Fruit fly (Drosophila melanogaster) whole organism, embryonic: Measurements from ENCODE around the gene plx.

Experiments used
- Aef1 ChIP-seq: fragments of 200-800 bp; sonication (Bioruptor generic); IDR thresholded peaks from 3 replicates; pipeline ENCODE4 v1.3.6; 2022; ENCODE audit warnings: missing biosample characterization, missing genetic modification characterization
- B-H1 ChIP-seq: fragments of 200-800 bp; sonication (Bioruptor generic); IDR thresholded peaks from 3 replicates; pipeline ENCODE4 v1.3.6; 2022; ENCODE audit warnings: missing biosample characterization, missing genetic modification characterization
- BEAF-32 ChIP-seq: fragments of 200-800 bp; sonication (Bioruptor generic); optimal IDR thresholded peaks from 3 replicates; lab custom pipeline; 2017; ENCODE audit warnings: missing biosample characterization, missing genetic modification characterization, mild to moderate bottlenecking, moderate library complexity, missing genetic modification reagents
- Bgb ChIP-seq: fragments of 200-800 bp; sonication (Bioruptor generic); IDR thresholded peaks from 2 replicates; pipeline ENCODE4 v1.3.6; 2022; ENCODE audit warnings: missing biosample characterization, missing genetic modification characterization; ENCODE audit not compliant: partially characterized antibody
- Bteb2 ChIP-seq: fragments of 200-800 bp; sonication (Bioruptor generic); optimal IDR thresholded peaks from 2 replicates; lab custom pipeline; 2016; ENCODE audit warnings: missing biosample characterization, missing genetic modification characterization
- CG10209 ChIP-seq: fragments of 200-800 bp; sonication (Bioruptor generic); optimal IDR thresholded peaks from 3 replicates; lab custom pipeline; 2017; ENCODE audit warnings: missing biosample characterization, mild to moderate bottlenecking, missing genetic modification characterization, missing genetic modification reagents
- CG10366 ChIP-seq: fragments of 200-800 bp; sonication (Bioruptor generic); IDR thresholded peaks from 2 replicates; pipeline ENCODE4 v1.3.6; 2022; ENCODE audit warnings: missing biosample characterization, missing genetic modification characterization
- CG12155 ChIP-seq: fragments of 200-800 bp; sonication (Bioruptor generic); optimal IDR thresholded peaks from 3 replicates; lab custom pipeline; 2016; ENCODE audit warnings: missing biosample characterization, missing genetic modification characterization
- CG13624 ChIP-seq: fragments of 200-800 bp; sonication (Bioruptor generic); optimal IDR thresholded peaks from 2 replicates; lab custom pipeline; 2016; ENCODE audit warnings: missing biosample characterization, missing genetic modification characterization
- CG13775 ChIP-seq: fragments of 200-800 bp; sonication (Bioruptor generic); optimal IDR thresholded peaks from 3 replicates; lab custom pipeline; 2017; ENCODE audit warnings: missing biosample characterization, mild to moderate bottlenecking, missing genetic modification characterization
- CG15269 ChIP-seq: fragments of 200-800 bp; sonication (Bioruptor generic); optimal IDR thresholded peaks from 2 replicates; lab custom pipeline; 2018; ENCODE audit warnings: missing biosample characterization, mild to moderate bottlenecking, missing genetic modification characterization, moderate library complexity
- CG16813 ChIP-seq: fragments of 200-800 bp; sonication (Bioruptor generic); IDR thresholded peaks from 3 replicates; pipeline ENCODE4 v1.3.6; 2022; ENCODE audit warnings: missing biosample characterization, missing genetic modification characterization; ENCODE audit not compliant: partially characterized antibody
- CG1792 ChIP-seq: fragments of 200-800 bp; sonication (Bioruptor generic); optimal IDR thresholded peaks from 2 replicates; lab custom pipeline; 2016; ENCODE audit warnings: missing biosample characterization, missing genetic modification characterization
- CG18011 ChIP-seq: fragments of 200-800 bp; sonication (Bioruptor generic); optimal IDR thresholded peaks from 2 replicates; lab custom pipeline; 2017; ENCODE audit warnings: missing biosample characterization, missing genetic modification characterization, mild to moderate bottlenecking, moderate library complexity, missing genotype
- CG18476 ChIP-seq: fragments of 200-800 bp; sonication (Bioruptor generic); optimal IDR thresholded peaks from 2 replicates; lab custom pipeline; 2016; ENCODE audit warnings: missing biosample characterization, mild to moderate bottlenecking, missing genetic modification characterization
- CG2129 ChIP-seq: fragments of 200-800 bp; sonication (Bioruptor generic); IDR thresholded peaks from 2 replicates; pipeline ENCODE4 v1.3.6; 2022; ENCODE audit warnings: missing biosample characterization, missing genetic modification characterization; ENCODE audit not compliant: partially characterized antibody
- CG30020 ChIP-seq: fragments of 200-800 bp; optimal IDR thresholded peaks from 2 replicates; lab custom pipeline; 2019; ENCODE audit warnings: missing biosample characterization, mild to moderate bottlenecking, missing genetic modification characterization, moderate library complexity
- CG4617 ChIP-seq: fragments of 200-800 bp; sonication (Bioruptor generic); optimal IDR thresholded peaks from 3 replicates; lab custom pipeline; 2016; ENCODE audit warnings: missing biosample characterization, missing genetic modification characterization, borderline replicate concordance
- CG4820 ChIP-seq: fragments of 200-800 bp; sonication (Bioruptor generic); optimal IDR thresholded peaks from 3 replicates; lab custom pipeline; 2016; ENCODE audit warnings: missing biosample characterization, missing genetic modification characterization
- CG6654 ChIP-seq: fragments of 200-800 bp; sonication (Bioruptor generic); optimal IDR thresholded peaks from 2 replicates; lab custom pipeline; 2017; ENCODE audit warnings: missing biosample characterization, mild to moderate bottlenecking, missing genetic modification characterization
- CG7357 ChIP-seq: fragments of 200-800 bp; sonication (Bioruptor generic); IDR thresholded peaks from 3 replicates; pipeline ENCODE4 v1.3.6; 2022; ENCODE audit warnings: missing biosample characterization, missing genetic modification characterization
- CG7372 ChIP-seq: fragments of 200-800 bp; sonication (Bioruptor generic); IDR thresholded peaks from 2 replicates; pipeline ENCODE4 v1.3.6; 2022; ENCODE audit warnings: missing biosample characterization, missing genetic modification characterization
- CG7745 ChIP-seq: fragments of 200-800 bp; sonication (Bioruptor generic); optimal IDR thresholded peaks from 2 replicates; lab custom pipeline; 2018; ENCODE audit warnings: missing biosample characterization, mild to moderate bottlenecking, missing genetic modification characterization, moderate library complexity
- CG7963 ChIP-seq: fragments of 200-800 bp; sonication (Bioruptor generic); IDR thresholded peaks from 3 replicates; pipeline ENCODE4 v1.3.6; 2022; ENCODE audit warnings: missing biosample characterization, missing genetic modification characterization; ENCODE audit not compliant: partially characterized antibody
- CG8281 ChIP-seq: fragments of 200-800 bp; sonication (Bioruptor generic); optimal IDR thresholded peaks from 2 replicates; lab custom pipeline; 2018; ENCODE audit warnings: missing biosample characterization, mild to moderate bottlenecking, missing genetic modification characterization, moderate library complexity
- CG8359 ChIP-seq: fragments of 200-800 bp; sonication (Bioruptor generic); optimal IDR thresholded peaks from 2 replicates; lab custom pipeline; 2017; ENCODE audit warnings: missing biosample characterization, mild to moderate bottlenecking, missing genetic modification characterization, borderline replicate concordance
- CrebB ChIP-seq: fragments of 200-800 bp; sonication (Bioruptor generic); optimal IDR thresholded peaks from 3 replicates; lab custom pipeline; 2018; ENCODE audit warnings: missing biosample characterization, mild to moderate bottlenecking, missing genetic modification characterization
- Dbx ChIP-seq: fragments of 200-800 bp; sonication (Bioruptor generic); IDR thresholded peaks from 3 replicates; pipeline ENCODE4 v1.3.6; 2022; ENCODE audit warnings: missing biosample characterization, missing genetic modification characterization
- Ets65A ChIP-seq: fragments of 200-800 bp; sonication (Bioruptor generic); peaks from one replicate; lab custom pipeline; 2016; ENCODE audit warnings: missing biosample characterization, missing genetic modification characterization
- Hey ChIP-seq: fragments of 200-800 bp; sonication (Bioruptor generic); optimal IDR thresholded peaks from 3 replicates; lab custom pipeline; 2018; ENCODE audit warnings: missing biosample characterization, mild to moderate bottlenecking, missing genetic modification characterization
- HmgD ChIP-seq: fragments of 200-800 bp; sonication (Bioruptor generic); optimal IDR thresholded peaks from 3 replicates; lab custom pipeline; 2016; ENCODE audit warnings: missing biosample characterization, missing genetic modification characterization
- Lpt ChIP-seq: fragments of >200 bp; optimal IDR thresholded peaks from 2 replicates; lab custom pipeline; 2018; ENCODE audit warnings: missing biosample characterization, missing genetic modification characterization
- Mrtf ChIP-seq: fragments of 200-800 bp; sonication (Bioruptor generic); IDR thresholded peaks from 3 replicates; pipeline ENCODE4 v1.3.6; 2022; ENCODE audit warnings: missing biosample characterization, missing genetic modification characterization
- Nf-YA ChIP-seq: fragments of 200-800 bp; sonication (Bioruptor generic); IDR thresholded peaks from 2 replicates; pipeline ENCODE4 v1.3.6; 2022; ENCODE audit warnings: missing biosample characterization, missing genetic modification characterization
- Ptx1 ChIP-seq: fragments of 200-800 bp; sonication (Bioruptor generic); IDR thresholded peaks from 2 replicates; pipeline ENCODE4 v1.3.6; 2022; ENCODE audit warnings: missing biosample characterization, missing genetic modification characterization
- Sox102F ChIP-seq: fragments of 200-800 bp; sonication (Bioruptor generic); optimal IDR thresholded peaks from 2 replicates; lab custom pipeline; 2018; ENCODE audit warnings: missing biosample characterization, mild to moderate bottlenecking, missing genetic modification characterization, moderate library complexity
- Stat92E ChIP-seq, 3 experiments: fragments of >200 bp in 2 of 3; fragments of 200-800 bp in 1 of 3; sonication (Bioruptor generic) in 1 of 3; optimal IDR thresholded peaks; 2 replicates each; lab custom pipeline; 2017 to 2019; ENCODE audit warnings: missing biosample characterization in 3 of 3, missing genetic modification characterization in 3 of 3, mild to moderate bottlenecking in 1 of 3, moderate library complexity in 1 of 3
- bowl ChIP-seq: fragments of 200-800 bp; sonication (Bioruptor generic); IDR thresholded peaks from 2 replicates; pipeline ENCODE4 v1.3.6; 2022; ENCODE audit warnings: missing biosample characterization, missing genetic modification characterization
- dimm ChIP-seq: fragments of 200-800 bp; sonication (Bioruptor generic); IDR thresholded peaks from 2 replicates; pipeline ENCODE4 v1.3.6; 2022; ENCODE audit warnings: missing biosample characterization, missing genetic modification characterization
- her ChIP-seq: fragments of 200-800 bp; sonication (Bioruptor generic); optimal IDR thresholded peaks from 2 replicates; lab custom pipeline; 2016; ENCODE audit warnings: missing biosample characterization, missing genetic modification characterization
- jigr1 ChIP-seq: fragments of 200-800 bp; sonication (Bioruptor generic); IDR thresholded peaks from 3 replicates; pipeline ENCODE4 v1.3.6; 2022; ENCODE audit warnings: missing biosample characterization, missing genetic modification characterization
- nau ChIP-seq: fragments of 200-800 bp; sonication (Bioruptor generic); optimal IDR thresholded peaks from 3 replicates; lab custom pipeline; 2017; ENCODE audit warnings: missing biosample characterization, mild to moderate bottlenecking, missing genetic modification characterization, missing genetic modification reagents
- pzg ChIP-seq: fragments of 200-800 bp; sonication (Bioruptor generic); optimal IDR thresholded peaks from 3 replicates; lab custom pipeline; 2018; ENCODE audit warnings: missing biosample characterization, mild to moderate bottlenecking, missing genetic modification characterization, moderate library complexity
- sd ChIP-seq: fragments of 200-800 bp; sonication (Bioruptor generic); optimal IDR thresholded peaks from 3 replicates; lab custom pipeline; 2018; ENCODE audit warnings: missing biosample characterization, mild to moderate bottlenecking, missing genetic modification characterization, moderate library complexity
- tup ChIP-seq: fragments of 200-800 bp; sonication (Bioruptor generic); optimal IDR thresholded peaks from 2 replicates; lab custom pipeline; 2016; ENCODE audit warnings: missing biosample characterization, mild to moderate bottlenecking, missing genetic modification characterization, moderate library complexity
- wek ChIP-seq: fragments of 200-800 bp; sonication (Bioruptor generic); optimal IDR thresholded peaks from 3 replicates; lab custom pipeline; 2018; ENCODE audit warnings: missing biosample characterization, mild to moderate bottlenecking, missing genetic modification characterization, moderate library complexity
- zen ChIP-seq: fragments of 200-800 bp; sonication (Bioruptor generic); optimal IDR thresholded peaks from 3 replicates; lab custom pipeline; 2018; ENCODE audit warnings: missing biosample characterization, mild to moderate bottlenecking, missing genetic modification characterization, moderate library complexity

plx gene

DNA sequence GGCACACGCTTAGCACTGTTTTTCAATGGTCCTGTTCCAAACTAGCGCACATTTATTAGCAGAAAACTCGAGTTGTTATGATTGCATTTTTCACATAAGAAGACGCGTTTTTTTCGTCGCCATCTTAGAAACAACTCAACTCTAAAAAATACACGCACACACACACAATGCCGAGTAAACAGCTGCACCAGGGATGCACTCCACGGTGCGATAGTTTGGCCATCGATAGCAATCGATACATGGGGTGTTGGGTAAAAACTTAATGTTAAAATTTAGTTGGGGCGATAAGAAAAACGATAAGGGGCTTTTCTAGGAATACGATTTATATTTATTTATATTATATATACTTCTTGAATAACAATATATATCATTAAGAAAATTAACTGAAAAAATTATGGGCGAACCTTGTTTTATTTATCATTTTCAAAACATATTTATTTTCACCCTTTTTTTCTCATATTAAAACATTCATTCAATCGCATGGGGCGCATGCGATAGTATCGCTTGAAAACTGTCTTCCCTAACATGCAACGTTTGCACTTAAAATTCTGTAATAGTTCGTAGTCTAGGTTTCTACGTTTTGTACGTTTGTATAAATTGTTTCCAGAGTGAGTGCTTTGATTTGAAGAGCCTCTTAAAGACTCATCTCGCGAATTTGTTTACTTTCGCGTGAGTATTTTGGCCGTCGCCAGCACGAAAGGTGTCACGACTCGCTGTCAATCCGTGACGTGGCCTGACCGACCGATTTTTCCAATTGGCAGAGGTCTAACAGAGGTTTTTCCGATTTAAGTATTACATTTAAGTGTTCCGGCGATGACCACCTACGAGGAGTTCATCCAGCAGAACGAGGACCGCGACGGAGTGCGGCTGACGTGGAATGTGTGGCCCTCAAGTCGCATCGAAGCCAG lies 36.8 kb upstream of the plx start, which contains the start of the genes MTA1-like and Sec23 (continued):
- TF ChIP-seq CG12155 (peak; percentile 33), Lpt (GFP tag; lab: Kevin White, UChicago) (no peak), Hey (tag; lab: Kevin White, UChicago) (no peak), CG16813 (GFP tag; lab: Robert Waterston, UW) (peak; percentile 98), sd (tag; lab: Kevin White, UChicago) (peak; percentile 42), B-H1 (GFP tag; lab: Robert Waterston, UW) (no peak), CG30020 (tag; lab: Kevin White, UChicago) (peak; percentile 78), Ptx1 (GFP tag; lab: Robert Waterston, UW) (peak; percentile 32; the same call in 1 of the 2 replicates), CG10366 (no peak; the same call in 1 of the 2 replicates), CG8281 (tag; lab: Kevin White, UChicago) (no peak), pzg (GFP tag; lab: Kevin White, UChicago) (peak; percentile 66), CG7745 (tag; lab: Kevin White, UChicago) (no peak), CG1792 (GFP tag; lab: Kevin White, UChicago) (no peak), Nf-YA (no peak), CG18476 (peak; percentile 11), CG2129 (GFP tag; lab: Robert Waterston, UW) (peak; percentile 86), HmgD (peak; percentile 14), her (no peak), Aef1 (GFP tag; lab: Robert Waterston, UW) (no peak; the same call in 2 of the 3 replicates), CG13775 (GFP tag; lab: Kevin White, UChicago) (peak; percentile 81), CG10209 (GFP tag; lab: Kevin White, UChicago) (peak; percentile 41), jigr1 (GFP tag; lab: Robert Waterston, UW) (peak; percentile 79; the same call in 2 of the 3 replicates), Mrtf (no peak), Sox102F (GFP tag; lab: Kevin White, UChicago) (no peak), Dbx (GFP tag; lab: Robert Waterston, UW) (0 out of 3 replicates have a peak, but pooled peaks have one; percentile 20), Ets65A (GFP tag; lab: Kevin White, UChicago) (peak; percentile 93), CG4617 (GFP tag; lab: Kevin White, UChicago) (no peak), CG4820 (GFP tag; lab: Kevin White, UChicago) (peak; percentile 34), bowl (GFP tag; lab: Robert Waterston, UW) (no peak), Bteb2 (GFP tag; lab: Kevin White, UChicago) (no peak), Stat92E (GFP tag; optimal IDR thresholded peaks at IDR 0.05; lab: Kevin White, UChicago) (peak in 1 of 3 experiments; percentile 48), CG15269 (peak; percentile 43), BEAF-32 (peak; percentile 95), CG8359 (GFP tag; lab: Kevin White, UChicago) (no peak), CG6654 (no peak), nau (GFP tag; lab: Kevin White, UChicago) (no peak), CG7963 (peak; percentile 74; the same call in 2 of the 3 replicates), CG7372 (GFP tag; lab: Robert Waterston, UW) (no peak), Bgb (peak; percentile 88), dimm (GFP tag; lab: Robert Waterston, UW) (no peak), CG7357 (GFP tag; lab: Robert Waterston, UW) (no peak), zen (tag; lab: Kevin White, UChicago) (peak; percentile 58), CG18011 (GFP tag; lab: Kevin White, UChicago) (peak; percentile 27), CG13624 (GFP tag; lab: Kevin White, UChicago) (peak; percentile 8), CrebB (tag; lab: Kevin White, UChicago) (no peak), tup (peak; percentile 51), wek (GFP tag; lab: Kevin White, UChicago) (no peak)
